Worm (Caenorhabditis elegans): ENCODE measurements around the gene str-13.
A peak's percentile ranks its signal among the peaks of the same experiment; 100 is the strongest.

str-13 gene

DNA sequence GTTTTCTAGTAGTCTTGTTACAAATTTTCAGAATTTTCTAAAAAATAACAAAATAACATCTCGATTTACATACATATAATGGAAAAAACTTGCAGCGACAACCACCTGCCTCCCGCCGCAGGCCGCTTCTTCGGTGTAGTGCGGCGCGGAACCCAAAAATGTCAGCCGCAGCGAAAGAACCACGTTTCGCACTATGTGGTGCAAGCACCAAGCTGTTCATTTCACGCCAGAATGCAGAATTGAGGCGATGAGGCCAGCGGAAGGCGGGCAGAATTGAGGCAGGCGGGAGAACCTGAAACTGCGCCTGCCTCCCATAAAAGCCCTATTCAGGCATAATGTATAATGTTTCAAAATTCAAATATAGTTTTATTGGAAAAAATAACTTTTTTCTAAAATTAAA, 34.5 kb upstream of the str-13 start:
- TF ChIP-seq unc-86 (tag; optimal IDR thresholded peaks at IDR 0.05) (no peak), fkh-8 (tag; optimal IDR thresholded peaks at IDR 0.05) (no peak), fkh-4 (tag; optimal IDR thresholded peaks at IDR 0.05; ENCODE audit: borderline replicate concordance) (no peak), ceh-90 (tag; optimal IDR thresholded peaks at IDR 0.05) (no peak), sptf-1 (tag; optimal IDR thresholded peaks at IDR 0.05) (no peak), hpl-2 (GFP tag; optimal IDR thresholded peaks at IDR 0.05) (no peak), F16B12.6 (tag; optimal IDR thresholded peaks at IDR 0.05) (no peak), ztf-11 (tag; optimal IDR thresholded peaks at IDR 0.05) (no peak), unc-98 (GFP tag; IDR thresholded peaks at IDR 0.05) (no peak), hlh-4 (tag; optimal IDR thresholded peaks at IDR 0.05) (no peak), xbp-1 (tag; optimal IDR thresholded peaks at IDR 0.05) (no peak), blmp-1 (tag; optimal IDR thresholded peaks at IDR 0.05) (no peak), nhr-11 (tag; optimal IDR thresholded peaks at IDR 0.05) (no peak)

ce11 chrV:2759456-2759855, 32.5 kb upstream of the str-13 start, which contains the start of gene srg-58:
Gene srg-58, minus strand, starts transcription at chrV:2759556.
- TF ChIP-seq ztf-4 (tag; optimal IDR thresholded peaks at IDR 0.05) (no peak), ceh-88 (GFP tag; IDR thresholded peaks at IDR 0.05) (no peak), zag-1 (tag; optimal IDR thresholded peaks at IDR 0.05) (no peak), tbx-2 (tag; optimal IDR thresholded peaks at IDR 0.05) (no peak), sox-4 (tag; optimal IDR thresholded peaks at IDR 0.05) (no peak), ztf-11 (tag; optimal IDR thresholded peaks at IDR 0.05) (no peak), alr-1 (tag; optimal IDR thresholded peaks at IDR 0.05; ENCODE audit: borderline replicate concordance) (no peak), lin-14 (GFP tag; optimal IDR thresholded peaks at IDR 0.05) (no peak)

DNA sequence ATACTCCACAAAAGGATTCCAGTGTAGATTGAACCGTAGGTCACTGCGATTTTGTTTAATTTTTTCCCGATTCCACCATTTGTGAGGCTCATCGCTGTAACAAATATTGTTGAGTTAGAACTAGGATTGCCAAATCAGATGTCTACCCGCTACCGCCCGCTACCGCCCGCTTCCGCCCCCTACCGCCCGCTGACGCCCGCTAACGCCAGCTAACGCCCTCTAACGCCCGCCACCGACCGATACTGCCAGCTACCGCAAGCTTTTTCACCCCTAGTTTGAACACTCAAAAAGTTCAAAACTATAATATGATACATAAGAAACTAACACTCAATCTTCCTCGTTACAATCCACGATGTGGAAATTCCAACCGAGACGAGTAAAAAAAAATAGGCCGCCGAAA, 31.4 kb upstream of the str-13 start:
- no peak for TF ChIP-seq fos-1 (tag; optimal IDR thresholded peaks at IDR 0.05)
- TF ChIP-seq C16A3.4 (tag; optimal IDR thresholded peaks at IDR 0.05) = no peak
- TF ChIP-seq irx-1 (tag; optimal IDR thresholded peaks at IDR 0.05) = no peak
- no peak for TF ChIP-seq nhr-20 (tag; optimal IDR thresholded peaks at IDR 0.05)
- no peak for TF ChIP-seq elt-2 (tag; optimal IDR thresholded peaks at IDR 0.05)
- TF ChIP-seq dpl-1 (GFP tag; optimal IDR thresholded peaks at IDR 0.05) = no peak
- no peak for TF ChIP-seq alr-1 (tag; optimal IDR thresholded peaks at IDR 0.05; ENCODE audit: borderline replicate concordance)

ce11 chrV:2757226-2757893, 30.4 kb upstream of the str-13 start, which contains the start of gene srx-28:
Gene srx-28, minus strand, starts transcription at chrV:2757276.
- TF ChIP-seq Y116A8C.19 (tag; optimal IDR thresholded peaks at IDR 0.05; ENCODE audit: borderline replicate concordance) = no peak
- no peak for TF ChIP-seq fkh-10 (GFP tag; optimal IDR thresholded peaks at IDR 0.05)
- TF ChIP-seq xbp-1 (tag; optimal IDR thresholded peaks at IDR 0.05) = no peak
- peak; percentile 8 for TF ChIP-seq snpc-4 (tag; optimal IDR thresholded peaks at IDR 0.05)
- TF ChIP-seq elt-2 (tag; optimal IDR thresholded peaks at IDR 0.05) = no peak
- no peak for TF ChIP-seq lin-13 (GFP tag; optimal IDR thresholded peaks at IDR 0.05)

DNA sequence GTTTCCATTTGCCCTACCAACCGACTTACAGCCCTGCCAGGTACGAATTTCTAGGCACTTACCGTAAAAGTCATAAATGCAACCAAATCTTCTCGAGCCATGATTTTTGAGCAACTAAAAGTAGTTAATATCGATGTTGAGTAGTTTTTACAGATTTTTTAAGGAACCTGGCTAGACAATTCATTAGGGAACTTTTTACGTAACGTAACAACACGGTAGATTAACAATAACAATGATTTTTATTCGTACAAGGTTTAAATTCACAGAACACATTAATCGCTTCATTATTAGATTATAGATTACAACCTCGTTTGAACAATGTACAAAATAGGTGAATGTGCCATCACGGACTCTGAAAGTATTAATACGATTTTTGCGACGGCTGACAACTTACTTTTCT, 26.0 kb upstream of the str-13 start, which contains the start of gene srx-26:
TSS of gene srx-26 (minus strand) at position 101 of the 400 bp plus-strand sequence.
- TF ChIP-seq grh-1 (GFP tag; IDR thresholded peaks at IDR 0.05) (no peak), ceh-63 (GFP tag; optimal IDR thresholded peaks at IDR 0.05) (no peak), pqm-1 (tag; optimal IDR thresholded peaks at IDR 0.05) (no peak), nhr-237 (tag; optimal IDR thresholded peaks at IDR 0.05) (no peak), ceh-88 (GFP tag; IDR thresholded peaks at IDR 0.05) (no peak), fkh-10 (GFP tag; optimal IDR thresholded peaks at IDR 0.05) (no peak), nhr-28 (tag; optimal IDR thresholded peaks at IDR 0.05) (no peak), unc-98 (GFP tag; IDR thresholded peaks at IDR 0.05) (no peak), nhr-76 (tag; optimal IDR thresholded peaks at IDR 0.05) (no peak), aha-1 (tag; optimal IDR thresholded peaks at IDR 0.05) (no peak), irx-1 (tag; optimal IDR thresholded peaks at IDR 0.05) (no peak), xbp-1 (tag; optimal IDR thresholded peaks at IDR 0.05) (no peak), F16B12.6 (tag; optimal IDR thresholded peaks at IDR 0.05) (no peak), vab-15 (tag; optimal IDR thresholded peaks at IDR 0.05) (no peak), sptf-1 (tag; optimal IDR thresholded peaks at IDR 0.05) (no peak)
